Worm (Caenorhabditis elegans) whole organism, midembryonic: ENCODE results near the gene F23G4.1.

Experiments used
- cog-1 ChIP-seq: sonication (generic microtip); optimal IDR thresholded peaks from 2 replicates; lab custom pipeline; 2016; ENCODE audit warnings: missing genetic modification characterization, missing compliant biosample characterization
- flt-1 ChIP-seq: fragments of 200-800 bp; sonication (Bioruptor generic); IDR thresholded peaks from 2 replicates; pipeline ENCODE4 v1.3.6; 2022; ENCODE audit warnings: missing genetic modification characterization, missing compliant biosample characterization
- klf-2 ChIP-seq: fragments of 200-800 bp; sonication (Bioruptor generic); conservative IDR thresholded peaks from 2 replicates; pipeline ENCODE4 v1.3.6; 2022; ENCODE audit warnings: missing genetic modification reagents, missing genetic modification characterization, missing compliant biosample characterization
- med-1 ChIP-seq: sonication (generic microtip); optimal IDR thresholded peaks from 2 replicates; lab custom pipeline; 2017; ENCODE audit warnings: missing genetic modification characterization, mild to moderate bottlenecking, missing compliant biosample characterization, antibody characterized with exemption, missing genetic modification reagents; ENCODE audit not compliant: insufficient read depth
- tab-1 ChIP-seq: fragments of 200-800 bp; sonication (Bioruptor generic); IDR thresholded peaks from 2 replicates; pipeline ENCODE4 v1.3.6; 2022; ENCODE audit warnings: missing genetic modification characterization, missing compliant biosample characterization
- ztf-29 ChIP-seq: fragments of 200-800 bp; sonication (Bioruptor generic); IDR thresholded peaks from 2 replicates; pipeline ENCODE4 v1.3.6; 2022; ENCODE audit warnings: missing genetic modification reagents, missing genetic modification characterization, missing compliant biosample characterization

DNA sequence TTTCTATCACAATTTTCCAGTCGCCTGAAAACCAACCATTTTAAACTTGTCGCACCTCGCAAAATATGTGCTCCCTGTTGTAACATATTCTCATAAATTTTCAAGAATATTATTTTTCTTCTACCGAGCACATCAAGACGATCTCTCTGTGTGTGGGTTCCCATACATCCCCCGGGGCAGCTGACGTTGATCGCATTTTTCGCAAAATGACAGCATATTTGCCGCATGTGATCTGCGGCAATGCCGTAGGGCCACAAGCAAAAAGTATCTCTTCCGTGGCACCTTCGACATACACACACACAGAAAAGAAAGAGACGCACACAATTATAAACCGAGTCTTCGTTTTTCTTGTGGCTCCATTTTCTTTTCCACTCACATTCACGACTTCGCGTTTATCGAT, 11.3 kb downstream of the F23G4.1 start:
- TF ChIP-seq ztf-29 (GFP tag; lab: Robert Waterston, UW), result no peak
- TF ChIP-seq cog-1 (tag; lab: Kevin White, UChicago), result no peak
- TF ChIP-seq med-1 (GFP tag; lab: Kevin White, UChicago), result no peak
- TF ChIP-seq flt-1 (GFP tag; lab: Robert Waterston, UW), result no peak
- TF ChIP-seq tab-1 (GFP tag; lab: Robert Waterston, UW), result no peak
- no peak for TF ChIP-seq klf-2 (GFP tag; lab: Robert Waterston, UW)
